Fruit fly (Drosophila melanogaster): Measurements from ENCODE around the gene CG17292.

The CG17292 gene

dm6 chr2L:8362273-8362954 lies 7.8 kb upstream of the CG17292 start, which contains the start of gene CG7627 (continued):
- peak; percentile 55 for TF ChIP-seq CG8388 (GFP tag; optimal IDR thresholded peaks at IDR 0.05)
- peak; percentile 56 for TF ChIP-seq Sox102F (GFP tag; optimal IDR thresholded peaks at IDR 0.05)
- TF ChIP-seq CG7556 (GFP tag; optimal IDR thresholded peaks at IDR 0.05), result peak; percentile 85
- peak; percentile 75 for TF ChIP-seq CG13894 (tag; optimal IDR thresholded peaks at IDR 0.05)
- TF ChIP-seq yki (optimal IDR thresholded peaks at IDR 0.05), result no peak
- TF ChIP-seq emc (GFP tag; optimal IDR thresholded peaks at IDR 0.05), result peak; percentile 39
- peak; percentile 50; the same call in 1 of the 3 replicates for TF ChIP-seq CG2889 (GFP tag; IDR thresholded peaks at IDR 0.05)
- no peak for TF ChIP-seq lov (optimal IDR thresholded peaks at IDR 0.05)
- TF ChIP-seq lov (GFP tag; IDR thresholded peaks at IDR 0.05), result peak; percentile 68; the same call in 2 of the 3 replicates
- peak; percentile 82 for TF ChIP-seq CG4424 (GFP tag; optimal IDR thresholded peaks at IDR 0.05)
- peak; percentile 45; the same call in 1 of the 2 replicates for TF ChIP-seq CG10959 (GFP tag; IDR thresholded peaks at IDR 0.05)
- peak; percentile 38; the same call in 1 of the 2 replicates for TF ChIP-seq GATAe (GFP tag; conservative IDR thresholded peaks at IDR 0.05)
- peak; percentile 72 for TF ChIP-seq Xbp1 (GFP tag; optimal IDR thresholded peaks at IDR 0.05)
- TF ChIP-seq CG12071 (GFP tag; optimal IDR thresholded peaks at IDR 0.05), result peak; percentile 32
- TF ChIP-seq CG4617 (GFP tag; optimal IDR thresholded peaks at IDR 0.05; ENCODE audit: borderline replicate concordance), result no peak
- peak; percentile 64 for TF ChIP-seq CG18476 (GFP tag; optimal IDR thresholded peaks at IDR 0.05)
- peak; percentile 69 for TF ChIP-seq Taf1 (GFP tag; IDR thresholded peaks at IDR 0.05)
- TF ChIP-seq CG6689 (GFP tag; IDR thresholded peaks at IDR 0.05), result peak; percentile 75
- TF ChIP-seq Blimp-1 (GFP tag; optimal IDR thresholded peaks at IDR 0.05), result peak; percentile 66
- TF ChIP-seq slp2 (GFP tag; optimal IDR thresholded peaks at IDR 0.05), result peak; percentile 12
- TF ChIP-seq CG3407 (GFP tag; optimal IDR thresholded peaks at IDR 0.05), result peak; percentile 28
- TF ChIP-seq CG7987 (GFP tag; optimal IDR thresholded peaks at IDR 0.05), result peak; percentile 38
- no peak for TF ChIP-seq h (optimal IDR thresholded peaks at IDR 0.05)
- TF ChIP-seq HLH54F (GFP tag; optimal IDR thresholded peaks at IDR 0.05), result peak; percentile 72
- TF ChIP-seq gcm2 (GFP tag; optimal IDR thresholded peaks at IDR 0.05), result peak; percentile 57
- no peak for TF ChIP-seq hbn (GFP tag; IDR thresholded peaks at IDR 0.05; ENCODE audit: partially characterized antibody)
- TF ChIP-seq HmgD (GFP tag; optimal IDR thresholded peaks at IDR 0.05), result peak; percentile 65
- TF ChIP-seq trh (GFP tag; optimal IDR thresholded peaks at IDR 0.05), result peak; percentile 34
- peak; percentile 39 for TF ChIP-seq CG8359 (GFP tag; optimal IDR thresholded peaks at IDR 0.05; ENCODE audit: borderline replicate concordance)
- TF ChIP-seq sug (tag; optimal IDR thresholded peaks at IDR 0.05), result peak; percentile 55
- no peak for TF ChIP-seq mld (GFP tag; IDR thresholded peaks at IDR 0.05; ENCODE audit: partially characterized antibody)
- peak in 1 of 2 experiments; percentile 82 for TF ChIP-seq insv (GFP tag; optimal IDR thresholded peaks at IDR 0.05)
- peak; percentile 82 for TF ChIP-seq BtbVII (GFP tag; optimal IDR thresholded peaks at IDR 0.05)
- TF ChIP-seq kah (GFP tag; optimal IDR thresholded peaks at IDR 0.05), result peak; percentile 20
- peak in 1 of 2 experiments; percentile 7 for TF ChIP-seq crp (GFP tag; optimal IDR thresholded peaks at IDR 0.05)
- peak; percentile 81 for TF ChIP-seq HLH3B (GFP tag; IDR thresholded peaks at IDR 0.05)
- peak; percentile 67 for TF ChIP-seq CG4730 (GFP tag; IDR thresholded peaks at IDR 0.05)
- TF ChIP-seq CG14965 (GFP tag; optimal IDR thresholded peaks at IDR 0.05; ENCODE audit: borderline replicate concordance), result no peak
- TF ChIP-seq gsb-n (tag; optimal IDR thresholded peaks at IDR 0.05), result peak; percentile 19
- peak; percentile 31 for TF ChIP-seq kay (GFP tag; optimal IDR thresholded peaks at IDR 0.05)
- 0 out of 3 replicates have a peak, but pooled peaks have one; percentile 51 for TF ChIP-seq CG3726 (GFP tag; IDR thresholded peaks at IDR 0.05)
- TF ChIP-seq CG12769 (tag; optimal IDR thresholded peaks at IDR 0.05), result peak; percentile 69
- TF ChIP-seq caup (GFP tag; optimal IDR thresholded peaks at IDR 0.05; ENCODE audit: severe bottlenecking), result peak; percentile 73
- TF ChIP-seq Doc2 (GFP tag; IDR thresholded peaks at IDR 0.05), result peak; percentile 21; the same call in 1 of the 2 replicates
- peak; percentile 75 for TF ChIP-seq al (GFP tag; IDR thresholded peaks at IDR 0.05)
- TF ChIP-seq nerfin-1 (tag; optimal IDR thresholded peaks at IDR 0.05), result peak; percentile 17
- TF ChIP-seq klu (GFP tag; IDR thresholded peaks at IDR 0.05), result peak; percentile 25; the same call in 1 of the 2 replicates
- TF ChIP-seq unc-4 (GFP tag; IDR thresholded peaks at IDR 0.05; ENCODE audit: partially characterized antibody), result no peak
- TF ChIP-seq twi (tag; optimal IDR thresholded peaks at IDR 0.05), result no peak
